Worm (Caenorhabditis elegans): ENCODE results near the gene C17G10.1.

C17G10.1 gene

DNA sequence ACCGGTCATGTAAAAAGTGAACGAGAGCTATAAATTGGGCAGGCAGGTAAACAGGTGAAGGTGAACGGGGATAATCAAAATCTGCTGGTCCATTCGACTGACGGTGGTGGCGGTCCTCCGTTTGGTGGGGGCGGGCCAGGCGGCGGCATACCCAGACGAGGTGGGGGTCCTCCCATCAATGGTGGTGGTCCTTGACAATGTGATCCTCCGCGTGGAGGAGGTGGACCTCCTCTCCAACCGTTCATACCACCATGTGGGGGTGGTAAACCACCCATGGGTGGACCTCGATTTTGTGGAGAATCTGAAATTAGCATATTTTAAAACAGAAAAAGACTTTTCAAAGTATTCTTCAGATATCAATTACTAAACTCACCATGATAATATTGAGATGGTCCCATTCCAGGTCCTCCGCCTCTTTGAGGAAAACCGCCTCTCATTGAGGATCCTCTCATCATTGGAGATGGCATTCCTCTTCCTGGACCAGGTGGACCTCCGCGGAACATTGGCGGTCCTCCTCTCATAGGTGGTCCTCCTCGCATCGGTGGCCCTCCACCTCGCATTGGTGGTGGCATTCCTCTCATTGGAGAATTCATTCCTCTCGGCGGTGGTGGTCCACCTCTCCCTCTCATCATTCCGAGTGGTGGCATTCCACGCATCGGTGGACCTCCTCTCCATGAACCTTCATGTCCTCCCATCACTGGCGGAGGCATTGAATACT, 44.2 kb downstream of the C17G10.1 start:
- TF ChIP-seq tra-4 (tag; optimal IDR thresholded peaks at IDR 0.05) (no peak), pes-1 (GFP tag; IDR thresholded peaks at IDR 0.05) (no peak), ets-7 (tag; optimal IDR thresholded peaks at IDR 0.05) (no peak), hnd-1 (tag; optimal IDR thresholded peaks at IDR 0.05) (no peak), B0310.2 (tag; optimal IDR thresholded peaks at IDR 0.05) (no peak), aly-1 (tag; optimal IDR thresholded peaks at IDR 0.05) (no peak), flt-1 (GFP tag; IDR thresholded peaks at IDR 0.05) (no peak), scrt-1 (GFP tag; IDR thresholded peaks at IDR 0.05) (no peak), ama-1 (optimal IDR thresholded peaks at IDR 0.05) (no peak)

DNA sequence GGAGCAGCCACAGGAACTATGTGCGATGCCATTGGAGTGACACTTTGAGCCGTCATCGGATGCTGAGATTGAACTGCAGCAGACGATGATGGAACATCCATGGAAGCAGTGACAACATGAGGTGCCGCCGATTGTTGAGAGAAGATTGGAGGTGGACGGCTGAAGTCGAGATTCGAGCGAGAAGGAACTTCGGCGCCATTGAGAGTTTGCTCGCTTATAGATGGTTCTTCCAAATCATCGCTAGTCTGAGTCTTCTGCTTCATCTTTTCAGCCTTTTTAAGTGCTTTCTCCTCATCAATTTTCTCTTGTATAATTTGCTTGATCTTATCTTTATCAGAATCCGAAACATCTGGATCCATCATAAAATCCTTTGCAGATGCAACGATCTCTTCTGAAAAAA, 45.8 kb downstream of the C17G10.1 start:
- TF ChIP-seq hmg-4 (GFP tag; optimal IDR thresholded peaks at IDR 0.05) = no peak
- TF ChIP-seq ceh-36 (tag; optimal IDR thresholded peaks at IDR 0.05) = no peak
- no peak for TF ChIP-seq flt-1 (GFP tag; IDR thresholded peaks at IDR 0.05)
- no peak for TF ChIP-seq ama-1 (optimal IDR thresholded peaks at IDR 0.05)
- no peak for TF ChIP-seq hmbx-1 (tag; optimal IDR thresholded peaks at IDR 0.05)
- no peak for TF ChIP-seq hnd-1 (tag; optimal IDR thresholded peaks at IDR 0.05)
- no peak for TF ChIP-seq sea-1 (GFP tag; conservative IDR thresholded peaks at IDR 0.05)
- no peak for TF ChIP-seq tbx-11 (GFP tag; IDR thresholded peaks at IDR 0.05)
- TF ChIP-seq ceh-13 (GFP tag; optimal IDR thresholded peaks at IDR 0.05) = no peak
- TF ChIP-seq tra-4 (tag; optimal IDR thresholded peaks at IDR 0.05) = no peak

DNA sequence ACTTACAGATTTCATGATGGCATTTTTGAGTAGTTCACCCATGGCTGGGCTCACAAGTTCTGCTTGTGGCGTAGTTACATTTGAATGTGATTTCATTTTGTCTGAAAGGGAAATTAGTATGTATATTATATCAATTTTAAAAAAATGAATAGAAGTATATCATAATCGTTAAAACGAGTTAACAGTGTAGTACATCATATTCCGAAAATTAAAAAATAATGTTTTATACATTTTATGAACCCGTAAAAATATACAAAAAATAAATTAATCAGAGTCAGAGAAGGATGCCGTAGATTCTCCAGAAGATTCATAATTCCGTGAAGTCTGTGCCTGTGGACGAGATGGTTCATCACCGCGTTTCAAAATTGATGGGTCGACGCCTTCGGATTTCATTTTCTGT, 50.6 kb downstream of the C17G10.1 start, which contains the start of gene F59E12.9:
Gene F59E12.9, minus strand, starts transcription at position 101 of the 400 bp plus-strand sequence.
- TF ChIP-seq tbx-11 (GFP tag; IDR thresholded peaks at IDR 0.05) = no peak
- no peak for TF ChIP-seq aly-1 (tag; optimal IDR thresholded peaks at IDR 0.05)
- no peak for TF ChIP-seq ceh-36 (tag; optimal IDR thresholded peaks at IDR 0.05)
- no peak for TF ChIP-seq ets-7 (tag; optimal IDR thresholded peaks at IDR 0.05)
- no peak for TF ChIP-seq scrt-1 (GFP tag; IDR thresholded peaks at IDR 0.05)
- TF ChIP-seq flt-1 (GFP tag; IDR thresholded peaks at IDR 0.05) = no peak
- no peak for TF ChIP-seq B0310.2 (tag; optimal IDR thresholded peaks at IDR 0.05)
- TF ChIP-seq ceh-13 (GFP tag; optimal IDR thresholded peaks at IDR 0.05) = no peak
- TF ChIP-seq hnd-1 (tag; optimal IDR thresholded peaks at IDR 0.05) = no peak
- no peak for TF ChIP-seq F13C5.2 (tag; optimal IDR thresholded peaks at IDR 0.05)
- no peak for TF ChIP-seq pes-1 (GFP tag; IDR thresholded peaks at IDR 0.05)

Data from whole organism, early embryonic.